Fruit fly (Drosophila melanogaster): ENCODE results near the gene CG10479.

The CG10479 gene

DNA sequence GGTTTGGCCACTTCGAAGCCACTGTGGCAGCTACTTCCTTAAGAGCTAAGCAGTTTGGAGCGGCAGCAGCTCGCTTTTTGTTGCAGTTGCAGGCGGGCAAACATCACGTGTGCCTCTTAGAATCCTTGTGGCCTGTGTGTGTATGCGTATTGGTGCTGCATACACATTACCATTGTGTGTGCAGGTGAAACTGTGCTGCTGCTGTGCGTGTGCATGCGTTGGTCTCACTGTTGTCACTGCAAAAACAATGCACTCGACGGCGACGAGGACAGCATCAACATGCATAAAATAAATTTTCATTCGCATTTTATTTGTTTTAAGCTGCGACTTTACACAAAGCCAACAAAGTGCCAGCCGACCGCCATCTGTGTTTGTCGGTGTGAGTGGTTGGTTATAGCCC lies 17.1 kb upstream of the CG10479 start:
- peak; percentile 40 for TF ChIP-seq fkh (GFP tag; optimal IDR thresholded peaks at IDR 0.05)
- TF ChIP-seq esn (GFP tag; optimal IDR thresholded peaks at IDR 0.05), result no peak

DNA sequence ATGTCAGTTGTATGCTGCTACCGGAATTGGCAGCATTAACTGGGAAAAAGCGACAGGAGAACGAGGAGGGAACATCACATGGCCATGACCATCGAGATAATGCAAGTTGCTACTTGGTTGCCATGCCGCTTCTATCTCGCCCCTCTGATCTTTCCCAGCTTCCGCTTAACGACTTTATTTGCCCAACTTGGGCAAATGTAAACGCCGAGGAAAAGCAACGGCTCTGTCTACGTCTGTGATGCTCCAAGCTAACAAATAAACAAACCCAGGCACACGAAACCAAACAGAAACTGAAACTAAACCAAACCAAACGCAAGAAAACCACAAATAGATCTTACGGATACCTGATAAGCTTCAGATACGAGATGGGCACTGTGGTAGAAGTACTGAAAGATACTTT lies 16.4 kb upstream of the CG10479 start:
- TF ChIP-seq Hr4 (GFP tag; optimal IDR thresholded peaks at IDR 0.05) (no peak), fkh (GFP tag; optimal IDR thresholded peaks at IDR 0.05) (peak; percentile 70)

DNA sequence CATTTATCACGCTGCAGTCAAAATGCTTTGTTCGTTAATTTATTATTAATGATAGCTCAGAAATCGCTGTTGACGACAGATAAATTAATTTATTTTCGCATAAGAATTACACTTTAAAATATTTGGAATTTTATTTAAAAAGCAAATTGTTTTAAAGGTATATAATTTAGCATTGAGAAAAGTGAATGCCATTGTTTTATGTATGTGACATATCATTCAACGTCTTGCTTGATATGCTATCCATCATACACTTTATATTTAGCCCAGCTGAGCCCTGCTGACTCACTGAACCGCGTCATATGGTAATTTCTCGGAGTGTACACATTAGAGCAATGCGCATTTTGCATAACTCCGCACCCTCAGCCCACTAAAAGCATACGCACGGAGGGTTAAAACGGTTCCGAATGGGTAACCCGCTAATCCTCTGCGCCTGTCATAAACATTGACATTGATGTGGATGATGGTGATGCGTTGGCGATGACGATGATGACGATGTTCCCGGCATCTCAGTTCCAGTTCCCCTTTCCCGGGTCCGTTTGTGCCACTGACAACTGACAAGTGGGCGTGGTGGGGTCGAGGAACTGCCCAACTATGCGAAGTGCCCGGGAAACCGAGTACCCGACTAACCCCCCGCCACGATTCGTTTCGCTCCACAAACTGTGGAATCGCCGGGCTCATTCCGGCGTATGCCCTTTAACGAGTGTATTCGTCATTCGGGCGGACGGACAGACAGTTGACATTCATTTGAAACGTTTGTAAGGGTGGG lies 13.8 kb upstream of the CG10479 start:
- peak; percentile 12 for TF ChIP-seq CG10669 (GFP tag; optimal IDR thresholded peaks at IDR 0.05)
- TF ChIP-seq CG6808 (GFP tag; optimal IDR thresholded peaks at IDR 0.05), result peak; percentile 9
- TF ChIP-seq CG32006 (GFP tag; optimal IDR thresholded peaks at IDR 0.05), result peak; percentile 2
- TF ChIP-seq lz (GFP tag; optimal IDR thresholded peaks at IDR 0.05), result no peak
- no peak for TF ChIP-seq CG8119 (GFP tag; IDR thresholded peaks at IDR 0.05)
- TF ChIP-seq CG34406 (GFP tag; optimal IDR thresholded peaks at IDR 0.05), result no peak
- peak; percentile 29 for TF ChIP-seq Ets96B (tag; optimal IDR thresholded peaks at IDR 0.05)
- peak; percentile 25 for TF ChIP-seq Eip78C (GFP tag)

DNA sequence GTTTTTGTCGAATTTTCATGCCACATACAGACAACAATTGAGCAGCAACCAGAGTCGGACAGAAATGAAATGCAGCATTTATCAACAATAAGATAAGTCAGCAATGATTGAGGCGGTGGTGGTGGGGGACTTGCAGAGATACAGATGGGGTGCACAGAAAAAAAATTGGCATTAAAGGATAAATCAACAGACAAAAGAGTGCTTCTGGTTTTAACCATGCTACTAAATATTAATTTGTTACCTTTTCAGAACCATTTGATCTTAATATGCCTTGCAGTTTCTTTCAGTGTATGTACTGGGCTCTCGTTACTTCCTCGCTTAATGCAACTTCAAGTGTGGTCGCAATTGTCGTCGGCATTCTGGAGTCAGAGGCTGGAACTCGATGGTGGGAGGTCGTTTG lies 12.9 kb upstream of the CG10479 start:
- peak; percentile 23 for TF ChIP-seq CG6808 (GFP tag; optimal IDR thresholded peaks at IDR 0.05)
- TF ChIP-seq spab (GFP tag; optimal IDR thresholded peaks at IDR 0.05), result peak; percentile 45
- peak; percentile 6 for TF ChIP-seq Hr39 (GFP tag; optimal IDR thresholded peaks at IDR 0.05)
- peak; percentile 9 for TF ChIP-seq achi (GFP tag; optimal IDR thresholded peaks at IDR 0.05)
- TF ChIP-seq CG8319 (GFP tag; optimal IDR thresholded peaks at IDR 0.05), result peak; percentile 7
- TF ChIP-seq acj6 (GFP tag; optimal IDR thresholded peaks at IDR 0.05), result no peak
- TF ChIP-seq Blimp-1 (GFP tag; optimal IDR thresholded peaks at IDR 0.05), result no peak
- peak; percentile 45 for TF ChIP-seq CG3919 (GFP tag; optimal IDR thresholded peaks at IDR 0.05)
- no peak for TF ChIP-seq Sox102F (GFP tag; optimal IDR thresholded peaks at IDR 0.05)
- peak; percentile 24 for TF ChIP-seq Eip75B (GFP tag; optimal IDR thresholded peaks at IDR 0.05)
- TF ChIP-seq CG15336 (GFP tag; IDR thresholded peaks at IDR 0.05), result 0 out of 2 replicates have a peak, but pooled peaks have one; percentile 29
- peak; percentile 42 for TF ChIP-seq CG10669 (GFP tag; optimal IDR thresholded peaks at IDR 0.05)
- TF ChIP-seq CG16779 (tag; optimal IDR thresholded peaks at IDR 0.05), result no peak
- TF ChIP-seq ss (GFP tag; optimal IDR thresholded peaks at IDR 0.05), result peak; percentile 20 to 49
- TF ChIP-seq CG11902 (GFP tag; optimal IDR thresholded peaks at IDR 0.05), result peak; percentile 21
- TF ChIP-seq CG3032 (tag; optimal IDR thresholded peaks at IDR 0.05), result peak; percentile 37
- TF ChIP-seq Smox (GFP tag; optimal IDR thresholded peaks at IDR 0.05), result no peak
- TF ChIP-seq cyc (GFP tag; optimal IDR thresholded peaks at IDR 0.05), result peak; percentile 47
- peak; percentile 75 for TF ChIP-seq svp (GFP tag)
- no peak for TF ChIP-seq salr (GFP tag; optimal IDR thresholded peaks at IDR 0.05)
- peak; percentile 8 for TF ChIP-seq OdsH (GFP tag; optimal IDR thresholded peaks at IDR 0.05)
- TF ChIP-seq CG6792 (GFP tag; optimal IDR thresholded peaks at IDR 0.05), result peak; percentile 38
- TF ChIP-seq Eip78C (GFP tag), result peak; percentile 81
- peak; percentile 72 for TF ChIP-seq CG6163 (GFP tag; IDR thresholded peaks at IDR 0.05)
- TF ChIP-seq Ets96B (tag; optimal IDR thresholded peaks at IDR 0.05), result peak; percentile 64
- peak; percentile 6 for TF ChIP-seq pdm3 (GFP tag; optimal IDR thresholded peaks at IDR 0.05)
- peak; percentile 37 for TF ChIP-seq topi (GFP tag; optimal IDR thresholded peaks at IDR 0.05)
- peak; percentile 14; the same call in 1 of the 2 replicates for TF ChIP-seq Gug (GFP tag; IDR thresholded peaks at IDR 0.05)
- peak; percentile 48 for TF ChIP-seq CG10631 (GFP tag; optimal IDR thresholded peaks at IDR 0.05)
- TF ChIP-seq Sox15 (GFP tag; optimal IDR thresholded peaks at IDR 0.05), result no peak
- TF ChIP-seq CG7368 (GFP tag; optimal IDR thresholded peaks at IDR 0.05), result peak; percentile 46
- no peak for TF ChIP-seq CG6276 (GFP tag; optimal IDR thresholded peaks at IDR 0.05)
- TF ChIP-seq eg (GFP tag; IDR thresholded peaks at IDR 0.05), result peak; percentile 45; the same call in 1 of the 3 replicates
